Worm (Caenorhabditis elegans) whole organism, L1 larva: ENCODE data around the gene K01D12.10.

ENCODE experiments used
- ama-1 ChIP-seq: fragments of 150-350 bp; optimal IDR thresholded peaks from 2 replicates; lab custom pipeline; 2014
- ceh-88 ChIP-seq: fragments of 200-800 bp; sonication (Bioruptor generic); IDR thresholded peaks from 2 replicates; pipeline ENCODE4 v1.3.6; 2022; ENCODE audit warnings: missing genetic modification characterization, missing compliant biosample characterization
- ces-1 ChIP-seq: fragments of 150-350 bp; optimal IDR thresholded peaks from 2 replicates; lab custom pipeline; 2014; ENCODE audit warnings: missing biosample characterization, missing genetic modification reagents, missing genetic modification characterization
- hlh-17 ChIP-seq: fragments of 200-800 bp; sonication (Bioruptor generic); optimal IDR thresholded peaks from 2 replicates; lab custom pipeline; 2018; ENCODE audit warnings: missing genetic modification characterization, mild to moderate bottlenecking, missing compliant biosample characterization, moderate library complexity, borderline replicate concordance
- lin-35 ChIP-seq, 2 experiments: fragments of 150-350 bp; optimal IDR thresholded peaks; 2 replicates each; lab custom pipeline; 2014; ENCODE audit warnings: missing biosample characterization in 2 of 2, missing genetic modification characterization in 2 of 2, missing genetic modification reagents in 2 of 2
- lir-3 ChIP-seq: sonication (generic microtip); optimal IDR thresholded peaks from 2 replicates; lab custom pipeline; 2016; ENCODE audit warnings: mild to moderate bottlenecking, missing genetic modification characterization, moderate library complexity, missing compliant biosample characterization; ENCODE audit not compliant: poor library complexity
- nhr-28 ChIP-seq: fragments of 150-350 bp; optimal IDR thresholded peaks from 2 replicates; lab custom pipeline; 2014; ENCODE audit warnings: missing biosample characterization, missing genetic modification characterization
- nhr-76 ChIP-seq: sonication (generic microtip); optimal IDR thresholded peaks from 2 replicates; lab custom pipeline; 2017; ENCODE audit warnings: missing biosample characterization, missing genetic modification characterization
- nhr-77 ChIP-seq: fragments of 150-350 bp; optimal IDR thresholded peaks from 2 replicates; lab custom pipeline; 2014; ENCODE audit warnings: missing biosample characterization, missing genetic modification characterization
- ztf-4 ChIP-seq: fragments of 150-350 bp; optimal IDR thresholded peaks from 2 replicates; lab custom pipeline; 2014; ENCODE audit warnings: missing biosample characterization, missing genetic modification characterization

DNA sequence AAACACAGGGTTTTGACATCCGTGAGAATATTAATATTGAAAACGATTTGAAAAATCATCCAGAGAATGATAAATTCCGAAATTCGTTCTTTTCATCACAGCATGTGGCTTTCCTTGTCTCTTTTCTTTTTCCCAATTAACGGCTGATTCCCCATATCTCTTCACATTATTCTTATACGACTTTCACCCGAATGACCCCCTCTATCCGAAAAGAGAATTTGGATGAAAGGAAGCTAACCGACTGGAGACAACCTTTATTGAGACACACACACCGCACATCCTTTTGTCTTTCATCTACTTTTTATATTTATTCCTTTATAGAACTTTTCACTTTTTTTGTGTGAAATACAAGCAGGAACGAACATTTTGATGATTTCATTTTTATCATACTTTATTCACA, 48.4 kb upstream of the K01D12.10 start:
- TF ChIP-seq nhr-76 (no peak), ces-1 (no peak), ceh-88 (GFP tag; lab: Robert Waterston, UW) (no peak), nhr-77 (no peak), lir-3 (tag; lab: Kevin White, UChicago) (no peak), hlh-17 (GFP tag; lab: Kevin White, UChicago) (no peak), lin-35 (GFP tag; optimal IDR thresholded peaks at IDR 0.05; lab: Kevin White, UChicago) (no peak), nhr-28 (tag; lab: Kevin White, UChicago) (no peak), ama-1 (lab: Kevin White, UChicago) (no peak), ztf-4 (tag; lab: Kevin White, UChicago) (no peak)
